Worm (Caenorhabditis elegans): Measurements from ENCODE around the gene ZK632.10.

The ZK632.10 gene

ce11 chrIII:9861470-9862342 is 34.2 kb upstream of the ZK632.10 start (continued):
- TF ChIP-seq F33H1.4 (GFP tag; IDR thresholded peaks at IDR 0.05) (peak; percentile 34; the same call in 1 of the 2 replicates), snpc-3.4 (tag; optimal IDR thresholded peaks at IDR 0.05) (peak; percentile 54), sea-2 (GFP tag; IDR thresholded peaks at IDR 0.05) (no peak), ekl-4 (GFP tag; IDR thresholded peaks at IDR 0.05) (peak; percentile 61), let-607 (tag; optimal IDR thresholded peaks at IDR 0.05) (peak in 1 of 2 experiments; percentile 4), ceh-27 (GFP tag; optimal IDR thresholded peaks at IDR 0.05) (peak; percentile 59)

ce11 chrIII:9860201-9860780 is 32.8 kb upstream of the ZK632.10 start, which contains the start of gene twk-48:
TSS of gene twk-48 (plus strand) at chrIII:9860730.
- 0 out of 2 replicates have a peak, but pooled peaks have one; percentile 10 for TF ChIP-seq hmg-1.2 (GFP tag; IDR thresholded peaks at IDR 0.05)
- TF ChIP-seq nfya-1 (tag; optimal IDR thresholded peaks at IDR 0.05; ENCODE audit: borderline replicate concordance, insufficient read depth): no peak
- TF ChIP-seq hlh-26 (GFP tag; conservative IDR thresholded peaks at IDR 0.05): no peak

ce11 chrIII:9859133-9859775 is 31.7 kb upstream of the ZK632.10 start, which contains the start of gene gpdh-2:
TSS of gene gpdh-2 (minus strand) at chrIII:9859183.
- peak; percentile 46; the same call in 1 of the 2 replicates for TF ChIP-seq F33H1.4 (GFP tag; IDR thresholded peaks at IDR 0.05)
- no peak for TF ChIP-seq lsy-27 (tag; optimal IDR thresholded peaks at IDR 0.05; ENCODE audit: borderline replicate concordance, insufficient read depth)
- no peak for TF ChIP-seq tbx-9 (tag; optimal IDR thresholded peaks at IDR 0.05; ENCODE audit: borderline replicate concordance)
- peak; percentile 74; the same call in 1 of the 2 replicates for TF ChIP-seq madf-6 (GFP tag; IDR thresholded peaks at IDR 0.05)
- peak; percentile 69 for TF ChIP-seq lsl-1 (GFP tag; optimal IDR thresholded peaks at IDR 0.05)
- TF ChIP-seq hmg-1.2 (GFP tag; IDR thresholded peaks at IDR 0.05): peak; percentile 15; the same call in 1 of the 2 replicates
- TF ChIP-seq efl-1 (GFP tag; optimal IDR thresholded peaks at IDR 0.05): peak; percentile 37
- peak; percentile 24 for TF ChIP-seq xnd-1 (tag; optimal IDR thresholded peaks at IDR 0.05)
- TF ChIP-seq akir-1 (GFP tag; optimal IDR thresholded peaks at IDR 0.05): no peak

ce11 chrIII:9858061-9858460 is 30.5 kb upstream of the ZK632.10 start:
- TF ChIP-seq mxl-1 (tag; optimal IDR thresholded peaks at IDR 0.05) (no peak), nhr-80 (tag; optimal IDR thresholded peaks at IDR 0.05) (peak; percentile 7)

ce11 chrIII:9857110-9857509 is 29.6 kb upstream of the ZK632.10 start:
- TF ChIP-seq madf-8 (GFP tag; conservative IDR thresholded peaks at IDR 0.05) (no peak), nhr-80 (tag; optimal IDR thresholded peaks at IDR 0.05) (peak; percentile 51)

- TF ChIP-seq unc-130 (GFP tag; optimal IDR thresholded peaks at IDR 0.05) (no peak), bed-2 (GFP tag; IDR thresholded peaks at IDR 0.05) (no peak), tlf-1 (GFP tag; optimal IDR thresholded peaks at IDR 0.05) (no peak), rpc-1 (optimal IDR thresholded peaks at IDR 0.05) (no peak), rpc-1 (tag; optimal IDR thresholded peaks at IDR 0.05) (no peak), attf-3 (GFP tag; conservative IDR thresholded peaks at IDR 0.05) (no peak), snpc-3.4 (tag; optimal IDR thresholded peaks at IDR 0.05) (no peak), Y53G8AR.9 (GFP tag; conservative IDR thresholded peaks at IDR 0.05) (no peak), mxl-1 (tag; optimal IDR thresholded peaks at IDR 0.05) (no peak), tbp1 (GFP tag; optimal IDR thresholded peaks at IDR 0.05) (no peak), F52B5.7 (tag; optimal IDR thresholded peaks at IDR 0.05) (no peak), F33H1.4 (GFP tag; IDR thresholded peaks at IDR 0.05) (no peak), let-526 (GFP tag; IDR thresholded peaks at IDR 0.05) (no peak)
These were observed 27.4 kb upstream of the ZK632.10 start for ce11 chrIII:9854960-9855359.

Data from whole organism, young adult.